Worm (Caenorhabditis elegans): ENCODE data around the gene cpna-3.

Gene cpna-3

DNA sequence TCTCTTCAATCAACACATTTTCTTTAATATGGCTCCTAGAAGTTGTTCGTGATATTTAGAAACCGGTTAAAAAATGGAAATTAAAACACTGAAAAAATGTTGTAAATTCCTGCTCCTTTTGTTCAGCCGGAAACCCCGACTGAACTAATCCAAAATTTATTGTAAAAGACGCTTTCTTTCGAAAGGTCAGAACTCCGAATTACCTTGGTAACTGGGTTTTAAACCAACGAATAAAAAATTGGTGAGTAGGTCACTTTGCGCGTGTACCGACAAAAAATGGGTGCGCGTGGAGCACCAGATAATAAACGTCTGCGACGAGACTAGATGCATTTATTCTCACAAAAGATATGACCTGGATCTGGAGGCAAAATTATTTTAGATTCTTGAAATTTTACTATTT lies 34.0 kb downstream of the cpna-3 start:
- TF ChIP-seq snpc-4 (tag; optimal IDR thresholded peaks at IDR 0.05) (peak; percentile 45), nhr-12 (tag; optimal IDR thresholded peaks at IDR 0.05) (no peak)

DNA sequence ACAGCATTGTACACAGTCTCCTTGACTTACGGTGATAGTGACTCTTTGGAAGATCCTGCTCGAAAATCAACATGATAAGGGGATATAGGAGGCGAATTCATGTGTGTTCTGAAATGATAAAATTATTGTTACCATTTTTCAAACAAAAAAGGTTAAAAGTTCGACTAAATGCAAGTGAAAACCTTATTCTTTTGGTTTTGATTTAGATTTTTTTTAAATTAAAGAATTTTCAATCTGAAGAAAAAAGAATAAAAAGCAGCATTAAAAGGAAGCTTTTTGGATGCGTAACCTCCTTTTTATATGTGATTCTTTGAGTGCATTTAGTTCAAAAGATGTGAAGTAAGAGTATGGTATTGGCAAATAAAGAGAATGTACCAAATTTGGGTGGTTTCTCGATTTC lies 38.7 kb downstream of the cpna-3 start, which contains the start of gene delm-1:
Gene delm-1, minus strand, starts transcription at position 101 of the 400 bp plus-strand sequence.
- no peak for TF ChIP-seq ceh-9 (tag; optimal IDR thresholded peaks at IDR 0.05)
- TF ChIP-seq egl-5 (tag; optimal IDR thresholded peaks at IDR 0.05) = no peak
- no peak for TF ChIP-seq nfya-1 (tag; optimal IDR thresholded peaks at IDR 0.05; ENCODE audit: insufficient read depth)
- TF ChIP-seq fkh-10 (GFP tag; optimal IDR thresholded peaks at IDR 0.05) = no peak
- TF ChIP-seq unc-62 (GFP tag; optimal IDR thresholded peaks at IDR 0.05) = no peak
- no peak for TF ChIP-seq nhr-67 (tag; optimal IDR thresholded peaks at IDR 0.05)
- no peak for TF ChIP-seq aly-2 (tag; optimal IDR thresholded peaks at IDR 0.05)
- TF ChIP-seq eor-1 (tag; optimal IDR thresholded peaks at IDR 0.05) = no peak
- no peak for TF ChIP-seq ztf-11 (tag; optimal IDR thresholded peaks at IDR 0.05)
- no peak for TF ChIP-seq egl-27 (tag; optimal IDR thresholded peaks at IDR 0.05)

DNA sequence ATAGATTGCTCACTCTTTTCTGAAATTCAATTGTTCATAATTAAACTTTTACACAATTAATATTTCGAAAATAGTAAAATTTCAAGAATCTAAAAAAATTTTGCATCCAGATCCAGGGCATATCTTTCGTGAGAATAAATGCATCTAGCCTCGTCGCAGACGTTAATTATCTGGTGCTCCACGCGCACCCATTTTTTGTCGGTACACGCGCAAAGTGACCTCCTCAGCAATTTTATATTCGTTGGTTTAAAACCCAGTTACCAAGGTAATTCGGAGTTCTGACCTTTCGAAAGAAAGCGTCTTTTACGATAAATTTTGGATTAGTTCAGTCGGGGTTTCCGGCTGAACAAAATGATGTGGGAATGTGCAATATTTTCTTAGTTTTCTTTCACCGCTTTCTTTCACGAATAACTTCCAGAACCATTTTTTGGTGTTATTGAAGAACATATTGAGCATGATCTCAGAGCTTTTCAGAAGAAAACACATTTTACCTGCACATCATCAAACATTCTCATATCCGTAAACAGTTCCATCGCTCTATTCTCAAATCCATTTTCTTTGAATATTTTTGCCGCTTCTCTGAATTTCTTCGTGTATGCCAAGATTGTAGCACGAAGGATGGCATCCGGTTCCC lies 43.6 kb downstream of the cpna-3 start:
- no peak for TF ChIP-seq hmg-11 (tag; optimal IDR thresholded peaks at IDR 0.05)
- TF ChIP-seq mdl-1 (tag; optimal IDR thresholded peaks at IDR 0.05) = no peak
- no peak for TF ChIP-seq ceh-28 (tag; optimal IDR thresholded peaks at IDR 0.05)
- no peak for TF ChIP-seq lsy-12 (tag; optimal IDR thresholded peaks at IDR 0.05)
- no peak for TF ChIP-seq sea-2 (GFP tag; optimal IDR thresholded peaks at IDR 0.05)
- no peak for TF ChIP-seq nhr-67 (tag; optimal IDR thresholded peaks at IDR 0.05)
- TF ChIP-seq fos-1 (tag; optimal IDR thresholded peaks at IDR 0.05) = no peak
- no peak for TF ChIP-seq nhr-76 (tag; optimal IDR thresholded peaks at IDR 0.05)
- no peak for TF ChIP-seq fkh-10 (GFP tag; optimal IDR thresholded peaks at IDR 0.05)
- no peak for TF ChIP-seq nhr-237 (tag; optimal IDR thresholded peaks at IDR 0.05)
- TF ChIP-seq ceh-16 (tag; optimal IDR thresholded peaks at IDR 0.05) = no peak
- no peak for TF ChIP-seq aly-2 (tag; optimal IDR thresholded peaks at IDR 0.05)
- TF ChIP-seq ceh-82 (tag; optimal IDR thresholded peaks at IDR 0.05) = no peak
- no peak for TF ChIP-seq nhr-12 (tag; optimal IDR thresholded peaks at IDR 0.05)
- no peak for TF ChIP-seq nhr-28 (tag; optimal IDR thresholded peaks at IDR 0.05)
- no peak for TF ChIP-seq tbx-2 (tag; optimal IDR thresholded peaks at IDR 0.05)
- no peak for TF ChIP-seq nhr-23 (tag; optimal IDR thresholded peaks at IDR 0.05)

DNA sequence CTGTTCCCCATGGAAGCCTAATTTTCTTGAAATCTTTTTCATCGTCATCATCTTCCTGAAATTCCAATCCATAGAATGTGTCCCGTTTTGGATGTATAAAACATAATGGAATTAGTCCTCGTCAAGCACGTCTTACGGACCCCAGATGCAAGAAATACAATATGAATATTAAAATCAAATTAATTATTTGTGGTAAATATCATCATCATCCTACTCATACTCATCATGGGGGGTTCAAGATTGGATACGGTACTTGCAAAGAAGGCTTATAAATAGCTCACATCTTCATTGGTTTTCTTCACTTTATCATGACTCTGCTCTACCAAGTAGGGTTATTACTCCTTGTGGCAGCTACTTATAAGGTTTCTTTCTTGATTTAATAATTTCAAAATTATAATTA lies 47.8 kb downstream of the cpna-3 start, which contains the start of gene flp-1:
Gene flp-1, plus strand, starts transcription at position 301 of the 400 bp plus-strand sequence.
- no peak for TF ChIP-seq unc-39 (tag; optimal IDR thresholded peaks at IDR 0.05)
- no peak for TF ChIP-seq egl-5 (tag; optimal IDR thresholded peaks at IDR 0.05)
- TF ChIP-seq tbx-2 (tag; optimal IDR thresholded peaks at IDR 0.05) = no peak
- TF ChIP-seq daf-12 (tag; optimal IDR thresholded peaks at IDR 0.05) = no peak
- no peak for TF ChIP-seq ceh-16 (tag; optimal IDR thresholded peaks at IDR 0.05)
- no peak for TF ChIP-seq lin-15B (tag; optimal IDR thresholded peaks at IDR 0.05)
- TF ChIP-seq nhr-237 (tag; optimal IDR thresholded peaks at IDR 0.05) = no peak
- TF ChIP-seq jun-1 (tag; optimal IDR thresholded peaks at IDR 0.05) = no peak
- no peak for TF ChIP-seq nfya-1 (tag; optimal IDR thresholded peaks at IDR 0.05; ENCODE audit: insufficient read depth)
- TF ChIP-seq aly-2 (tag; optimal IDR thresholded peaks at IDR 0.05) = no peak
- TF ChIP-seq nhr-12 (tag; optimal IDR thresholded peaks at IDR 0.05) = no peak
- no peak for TF ChIP-seq ZK546.5 (tag; optimal IDR thresholded peaks at IDR 0.05)
- no peak for TF ChIP-seq pqm-1 (tag; optimal IDR thresholded peaks at IDR 0.05)
- TF ChIP-seq fkh-2 (tag; optimal IDR thresholded peaks at IDR 0.05) = no peak

DNA sequence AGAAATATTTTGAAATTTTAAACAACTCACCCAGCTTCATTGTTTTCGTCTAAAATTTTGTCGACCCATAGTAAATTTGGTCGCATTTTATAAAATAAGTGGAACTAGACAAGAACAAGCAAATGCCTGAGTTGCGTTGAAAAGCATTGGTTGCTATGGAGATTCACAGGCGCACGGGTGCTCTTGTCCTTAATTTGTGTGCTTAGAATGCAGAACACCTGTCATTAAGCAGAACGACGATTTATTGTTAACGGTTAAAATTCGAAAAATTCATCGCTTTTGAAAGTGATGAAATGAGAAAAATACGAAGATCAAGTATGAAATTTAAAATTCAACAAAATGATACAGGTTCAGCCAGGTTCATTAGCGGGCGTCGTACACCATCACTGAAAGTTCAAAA lies 49.5 kb downstream of the cpna-3 start, which contains the start of gene daf-10:
Gene daf-10, minus strand, starts transcription at position 101 of the 400 bp plus-strand sequence.
- TF ChIP-seq ceh-9 (tag; optimal IDR thresholded peaks at IDR 0.05) (no peak), nhr-23 (tag; optimal IDR thresholded peaks at IDR 0.05) (no peak)

Measured in whole organism, L3 larva.